Worm (Caenorhabditis elegans) whole organism, young adult: ENCODE results near the gene C48D1.5.

Experiments used
- F52B5.7 ChIP-seq: sonication (generic microtip); optimal IDR thresholded peaks from 2 replicates; lab custom pipeline; 2016; ENCODE audit warnings: mild to moderate bottlenecking, missing genetic modification characterization, missing compliant biosample characterization
- Y53G8AR.9 ChIP-seq: fragments of 200-800 bp; sonication (Bioruptor generic); conservative IDR thresholded peaks from 2 replicates; pipeline ENCODE4 v1.3.6; 2022; ENCODE audit warnings: missing genetic modification reagents, missing genetic modification characterization, missing compliant biosample characterization
- him-1 ChIP-seq: sonication (generic microtip); optimal IDR thresholded peaks from 2 replicates; lab custom pipeline; 2016; ENCODE audit warnings: missing genotype, missing genetic modification reagents, missing genetic modification characterization, missing compliant biosample characterization
- let-607 ChIP-seq, 2 experiments: fragments of 200-800 bp in 1 of 2; sonication (Bioruptor generic) in 1 of 2; sonication (generic microtip) in 1 of 2; optimal IDR thresholded peaks; 2 replicates each; lab custom pipeline; 2016 to 2018; ENCODE audit warnings: mild to moderate bottlenecking in 2 of 2, missing compliant biosample characterization in 2 of 2, missing genetic modification characterization in 2 of 2, moderate library complexity in 2 of 2, missing genotype in 1 of 2

ce11 chrIV:13240842-13241143 is 19.0 kb downstream of the C48D1.5 start, which contains the start of gene lin-54:
- no peak for TF ChIP-seq him-1
- TF ChIP-seq let-607 (tag; optimal IDR thresholded peaks at IDR 0.05; lab: Kevin White, UChicago), result no peak
- no peak for TF ChIP-seq F52B5.7 (tag; lab: Kevin White, UChicago)
- TF ChIP-seq Y53G8AR.9 (GFP tag; lab: Robert Waterston, UW), result no peak
